Fruit fly (Drosophila melanogaster): ENCODE data around the gene msl-2.
A peak's percentile ranks its signal among the peaks of the same experiment; 100 is the strongest.

The msl-2 gene

DNA sequence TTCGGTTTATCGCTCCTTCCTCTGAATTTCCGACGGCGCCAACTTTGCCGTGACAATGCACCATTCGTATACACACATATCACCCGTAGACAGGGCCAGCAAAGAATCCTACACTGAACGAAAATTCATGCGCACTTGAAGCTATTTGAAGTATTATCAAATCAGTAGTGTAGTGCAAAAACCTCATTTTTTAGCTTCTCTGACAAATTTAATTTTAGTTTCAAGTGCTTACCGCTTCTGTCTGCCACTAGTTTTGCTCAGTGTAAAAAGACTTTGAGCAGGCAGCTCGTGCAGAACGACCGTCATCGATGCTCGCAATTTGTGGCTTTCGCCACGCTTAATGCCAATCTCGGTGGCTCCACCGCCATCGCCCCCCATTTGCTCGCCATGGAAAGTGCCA, 21.1 kb downstream of the msl-2 start (continued):
- TF ChIP-seq CG15696 (tag; optimal IDR thresholded peaks at IDR 0.05) (no peak), ase (GFP tag; IDR thresholded peaks at IDR 0.05) (0 out of 3 replicates have a peak, but pooled peaks have one; percentile 18), Chrac-16 (GFP tag; optimal IDR thresholded peaks at IDR 0.05) (peak; percentile 14), Hand (GFP tag; optimal IDR thresholded peaks at IDR 0.05) (no peak), ERR (GFP tag; optimal IDR thresholded peaks at IDR 0.05) (peak; percentile 22), cas (GFP tag; IDR thresholded peaks at IDR 0.05) (no peak), HmgZ (tag; optimal IDR thresholded peaks at IDR 0.05) (no peak), trem (tag; optimal IDR thresholded peaks at IDR 0.05) (no peak), bsh (GFP tag; optimal IDR thresholded peaks at IDR 0.05) (peak; percentile 46 to 55), E2f1 (GFP tag; IDR thresholded peaks at IDR 0.05) (peak; percentile 45; the same call in 1 of the 2 replicates), CG9797 (GFP tag; optimal IDR thresholded peaks at IDR 0.05) (no peak), CG1792 (GFP tag; optimal IDR thresholded peaks at IDR 0.05) (no peak), phol (tag; optimal IDR thresholded peaks at IDR 0.05) (peak; percentile 48), ci (GFP tag; IDR thresholded peaks at IDR 0.05) (peak; percentile 63), lmd (GFP tag; IDR thresholded peaks at IDR 0.05) (peak; percentile 58; the same call in 1 of the 2 replicates), CG10565 (GFP tag; optimal IDR thresholded peaks at IDR 0.05) (no peak), Sox102F (GFP tag; optimal IDR thresholded peaks at IDR 0.05) (no peak), Meics (GFP tag; optimal IDR thresholded peaks at IDR 0.05) (peak; percentile 21), CG13424 (tag; optimal IDR thresholded peaks at IDR 0.05) (peak; percentile 16), gfzf (GFP tag; optimal IDR thresholded peaks at IDR 0.05) (no peak), Max (GFP tag; optimal IDR thresholded peaks at IDR 0.05) (no peak), her (GFP tag; optimal IDR thresholded peaks at IDR 0.05) (peak; percentile 5), Hsf (GFP tag; optimal IDR thresholded peaks at IDR 0.05) (peak; percentile 43), CG11085 (GFP tag; IDR thresholded peaks at IDR 0.05) (0 out of 2 replicates have a peak, but pooled peaks have one; percentile 34), CG3281 (GFP tag; optimal IDR thresholded peaks at IDR 0.05) (no peak), Xrp1 (GFP tag; IDR thresholded peaks at IDR 0.05) (peak; percentile 53; the same call in 1 of the 2 replicates), org-1 (GFP tag; optimal IDR thresholded peaks at IDR 0.05) (peak; percentile 16), CG10979 (tag; optimal IDR thresholded peaks at IDR 0.05) (peak; percentile 35), Atf3 (GFP tag; optimal IDR thresholded peaks at IDR 0.05) (peak; percentile 17), chif (GFP tag; optimal IDR thresholded peaks at IDR 0.05) (peak; percentile 39 to 59), Abd-B (GFP tag; optimal IDR thresholded peaks at IDR 0.05) (peak; percentile 18), CG34422 (GFP tag; IDR thresholded peaks at IDR 0.05) (0 out of 3 replicates have a peak, but pooled peaks have one; percentile 44), CG11456 (GFP tag; IDR thresholded peaks at IDR 0.05) (peak; percentile 60; the same call in 1 of the 3 replicates), sens (GFP tag) (peak; percentile 81), CG12236 (GFP tag; optimal IDR thresholded peaks at IDR 0.05) (no peak), CG15269 (tag; optimal IDR thresholded peaks at IDR 0.05) (peak; percentile 36), gt (GFP tag; IDR thresholded peaks at IDR 0.05) (peak; percentile 12; the same call in 1 of the 2 replicates), CG1602 (GFP tag; optimal IDR thresholded peaks at IDR 0.05) (peak; percentile 5), run (tag; optimal IDR thresholded peaks at IDR 0.05) (no peak), Atf6 (GFP tag; IDR thresholded peaks at IDR 0.05) (peak; percentile 28; the same call in 1 of the 2 replicates), lilli (GFP tag; optimal IDR thresholded peaks at IDR 0.05) (peak; percentile 21), esg (GFP tag; conservative IDR thresholded peaks at IDR 0.05) (peak; percentile 60), Optix (GFP tag; IDR thresholded peaks at IDR 0.05) (peak; percentile 60; the same call in 1 of the 3 replicates), grn (GFP tag; optimal IDR thresholded peaks at IDR 0.05) (no peak), Awh (GFP tag; IDR thresholded peaks at IDR 0.05) (0 out of 2 replicates have a peak, but pooled peaks have one; percentile 21), MBD-R2 (GFP tag; IDR thresholded peaks at IDR 0.05) (no peak), CG11247 (GFP tag; IDR thresholded peaks at IDR 0.05) (peak; percentile 33; the same call in 1 of the 2 replicates), pb (GFP tag; optimal IDR thresholded peaks at IDR 0.05) (peak; percentile 34), CG17328 (GFP tag; IDR thresholded peaks at IDR 0.05) (peak; percentile 59; the same call in 1 of the 2 replicates), CG2712 (tag; optimal IDR thresholded peaks at IDR 0.05) (peak; percentile 36), pnt (GFP tag; optimal IDR thresholded peaks at IDR 0.05) (peak; percentile 47)
